Fruit fly (Drosophila melanogaster) whole organism, pupa: ENCODE data around the gene CG3592.

Source experiments
- CG10348 ChIP-seq: fragments of 200-800 bp; sonication (Bioruptor generic); IDR thresholded peaks from 2 replicates; pipeline ENCODE4 v1.3.6; 2022; ENCODE audit warnings: missing biosample characterization, missing genetic modification characterization
- CG12605 ChIP-seq: fragments of 200-800 bp; sonication (Bioruptor generic); IDR thresholded peaks from 2 replicates; pipeline ENCODE4 v1.3.6; 2022; ENCODE audit warnings: missing biosample characterization, missing genetic modification characterization
- CG13204 ChIP-seq: fragments of 200-800 bp; sonication (Bioruptor generic); optimal IDR thresholded peaks from 2 replicates; lab custom pipeline; 2018; ENCODE audit warnings: missing biosample characterization, mild to moderate bottlenecking, missing genetic modification characterization, moderate library complexity
- CG14655 ChIP-seq: fragments of 200-800 bp; sonication (Bioruptor generic); optimal IDR thresholded peaks from 3 replicates; lab custom pipeline; 2017; ENCODE audit warnings: mild to moderate bottlenecking, missing biosample characterization, missing genetic modification reagents, missing genetic modification characterization
- CG15710 ChIP-seq: fragments of 200-800 bp; sonication (Bioruptor generic); optimal IDR thresholded peaks from 2 replicates; lab custom pipeline; 2018; ENCODE audit warnings: missing biosample characterization, mild to moderate bottlenecking, missing genetic modification characterization, moderate library complexity
- CG17806 ChIP-seq: fragments of 200-800 bp; sonication (Bioruptor generic); optimal IDR thresholded peaks from 2 replicates; lab custom pipeline; 2018; ENCODE audit warnings: missing biosample characterization, mild to moderate bottlenecking, missing genetic modification characterization, moderate library complexity
- CG32121 ChIP-seq: fragments of 200-800 bp; sonication (Bioruptor generic); IDR thresholded peaks from 2 replicates; pipeline ENCODE4 v1.3.6; 2022; ENCODE audit warnings: missing biosample characterization, missing genetic modification characterization
- CG34367 ChIP-seq: fragments of 200-800 bp; sonication (Bioruptor generic); optimal IDR thresholded peaks from 2 replicates; lab custom pipeline; 2018; ENCODE audit warnings: missing biosample characterization, mild to moderate bottlenecking, missing genetic modification characterization
- CG4496 ChIP-seq: fragments of 200-800 bp; sonication (Bioruptor generic); IDR thresholded peaks from 3 replicates; pipeline ENCODE4 v1.3.6; 2022; ENCODE audit warnings: missing biosample characterization, missing genetic modification characterization
- CG8159 ChIP-seq: fragments of 200-800 bp; sonication (Bioruptor generic); optimal IDR thresholded peaks from 3 replicates; lab custom pipeline; 2018; ENCODE audit warnings: missing biosample characterization, mild to moderate bottlenecking, missing genetic modification characterization, moderate library complexity
- CG8301 ChIP-seq: fragments of 200-800 bp; sonication (Bioruptor generic); optimal IDR thresholded peaks from 2 replicates; lab custom pipeline; 2018; ENCODE audit warnings: missing biosample characterization, mild to moderate bottlenecking, missing genetic modification characterization
- CG9948 ChIP-seq: fragments of 200-800 bp; sonication (Bioruptor generic); optimal IDR thresholded peaks from 2 replicates; lab custom pipeline; 2018; ENCODE audit warnings: missing biosample characterization, mild to moderate bottlenecking, missing genetic modification characterization, moderate library complexity
- D1 ChIP-seq: fragments of 200-800 bp; sonication (Bioruptor generic); optimal IDR thresholded peaks from 2 replicates; lab custom pipeline; 2018; ENCODE audit warnings: missing biosample characterization, mild to moderate bottlenecking, missing genetic modification characterization, moderate library complexity
- EcR ChIP-seq: fragments of 200-800 bp; sonication (Bioruptor generic); optimal IDR thresholded peaks from 3 replicates; lab custom pipeline; 2019; ENCODE audit warnings: missing biosample characterization, missing genetic modification characterization, mild to moderate bottlenecking, moderate library complexity, missing genetic modification reagents
- Ets98B ChIP-seq: fragments of 200-800 bp; sonication (Bioruptor generic); IDR thresholded peaks from 2 replicates; pipeline ENCODE4 v1.3.6; 2022; ENCODE audit warnings: missing biosample characterization, missing genetic modification characterization
- Pif1A ChIP-seq: fragments of 200-800 bp; sonication (Bioruptor generic); optimal IDR thresholded peaks from 3 replicates; lab custom pipeline; 2016; ENCODE audit warnings: missing biosample characterization, missing genetic modification characterization
- Pif1B ChIP-seq: fragments of 200-800 bp; sonication (Bioruptor generic); optimal IDR thresholded peaks from 3 replicates; lab custom pipeline; 2016; ENCODE audit warnings: missing biosample characterization, missing genetic modification characterization
- Snoo ChIP-seq: fragments of 200-800 bp; sonication (Bioruptor generic); optimal IDR thresholded peaks from 3 replicates; lab custom pipeline; 2017; ENCODE audit warnings: missing biosample characterization, mild to moderate bottlenecking, missing genetic modification characterization, inconsistent platforms
- fd96Ca ChIP-seq: fragments of 200-800 bp; sonication (Bioruptor generic); IDR thresholded peaks from 3 replicates; pipeline ENCODE4 v1.3.6; 2022; ENCODE audit warnings: missing biosample characterization, missing genetic modification characterization
- gl ChIP-seq: fragments of 200-800 bp; sonication (Bioruptor generic); optimal IDR thresholded peaks from 2 replicates; lab custom pipeline; 2018; ENCODE audit warnings: missing biosample characterization, mild to moderate bottlenecking, missing genetic modification characterization
- rn ChIP-seq: fragments of 200-800 bp; sonication (Bioruptor generic); IDR thresholded peaks from 2 replicates; pipeline ENCODE4 v1.3.6; 2022; ENCODE audit warnings: missing biosample characterization, missing genetic modification characterization

The CG3592 gene

dm6 chrX:2949114-2949513, 14.2 kb downstream of the CG3592 start:
- no peak for TF ChIP-seq Pif1B
- TF ChIP-seq fd96Ca, result no peak
- TF ChIP-seq CG10348 (GFP tag; lab: Robert Waterston, UW), result no peak
- TF ChIP-seq Ets98B, result no peak
- TF ChIP-seq EcR, result no peak
- TF ChIP-seq CG34367, result no peak
- no peak for TF ChIP-seq CG15710 (tag; lab: Kevin White, UChicago)
- TF ChIP-seq CG4496 (GFP tag; lab: Robert Waterston, UW), result no peak
- TF ChIP-seq, all 21 proteins: peak for 0

dm6 chrX:2951637-2952036, 16.7 kb downstream of the CG3592 start:
- no peak for TF ChIP-seq CG4496 (GFP tag; lab: Robert Waterston, UW)
- TF ChIP-seq CG8301 (tag; lab: Kevin White, UChicago), result no peak
- no peak for TF ChIP-seq CG12605 (GFP tag; lab: Robert Waterston, UW)
- no peak for TF ChIP-seq CG9948 (tag; lab: Kevin White, UChicago)
- peak; percentile 9 for TF ChIP-seq CG8159 (tag; lab: Kevin White, UChicago)
- 0 out of 2 replicates have a peak, but pooled peaks have one; percentile 12 for TF ChIP-seq Ets98B

dm6 chrX:2956641-2957040, 21.7 kb downstream of the CG3592 start:
- TF ChIP-seq fd96Ca (no peak), CG4496 (GFP tag; lab: Robert Waterston, UW) (0 out of 3 replicates have a peak, but pooled peaks have one; percentile 14)

- no peak for TF ChIP-seq CG15710 (tag; lab: Kevin White, UChicago)
Observed at dm6 chrX:2963171-2963570, 28.2 kb downstream of the CG3592 start.

- TF ChIP-seq CG13204 (GFP tag; lab: Kevin White, UChicago) (no peak), CG34367 (no peak)
Observed at dm6 chrX:2963790-2964335, 28.9 kb downstream of the CG3592 start.

- TF ChIP-seq Ets98B (no peak), CG17806 (tag; lab: Kevin White, UChicago) (no peak), Pif1A (GFP tag; lab: Kevin White, UChicago) (no peak), CG12605 (GFP tag; lab: Robert Waterston, UW) (no peak), CG14655 (GFP tag; lab: Kevin White, UChicago) (no peak), CG8301 (tag; lab: Kevin White, UChicago) (no peak), CG8159 (tag; lab: Kevin White, UChicago) (no peak), D1 (tag; lab: Kevin White, UChicago) (no peak), Pif1B (no peak), Snoo (tag; lab: Kevin White, UChicago) (no peak), CG32121 (GFP tag; lab: Robert Waterston, UW) (no peak), fd96Ca (no peak), CG10348 (GFP tag; lab: Robert Waterston, UW) (no peak)
Observed at dm6 chrX:2964678-2965231, 29.8 kb downstream of the CG3592 start.

- TF ChIP-seq EcR (no peak), CG14655 (GFP tag; lab: Kevin White, UChicago) (no peak), CG17806 (tag; lab: Kevin White, UChicago) (no peak), D1 (tag; lab: Kevin White, UChicago) (no peak), CG15710 (tag; lab: Kevin White, UChicago) (no peak), CG12605 (GFP tag; lab: Robert Waterston, UW) (no peak), CG4496 (GFP tag; lab: Robert Waterston, UW) (no peak), CG13204 (GFP tag; lab: Kevin White, UChicago) (no peak), Pif1A (GFP tag; lab: Kevin White, UChicago) (no peak), rn (no peak), fd96Ca (no peak), Ets98B (no peak), gl (tag; lab: Kevin White, UChicago) (no peak), CG8159 (tag; lab: Kevin White, UChicago) (no peak)
Observed at dm6 chrX:2969039-2969438, 34.1 kb downstream of the CG3592 start.

dm6 chrX:2973593-2973992, 38.7 kb downstream of the CG3592 start, which contains the start of gene rst:
TSS of gene rst (minus strand) at chrX:2973834.
- TF ChIP-seq Ets98B, result no peak; the same call in 1 of the 2 replicates
- TF ChIP-seq CG13204 (GFP tag; lab: Kevin White, UChicago), result peak; percentile 15
- TF ChIP-seq Pif1B, result peak; percentile 21
- TF ChIP-seq CG10348 (GFP tag; lab: Robert Waterston, UW), result no peak
